Worm (Caenorhabditis elegans): ENCODE measurements around the gene Y43F8B.19.
A peak's percentile ranks its signal among the peaks of the same experiment; 100 is the strongest.

Gene Y43F8B.19

ce11 chrV:19512260-19512947, at the start of gene Y43F8B.19:
Y43F8B.19 (minus strand) TSS chrV:19512310.
- no peak for TF ChIP-seq ceh-40 (GFP tag; IDR thresholded peaks at IDR 0.05)
- no peak for TF ChIP-seq F10E7.11 (tag; optimal IDR thresholded peaks at IDR 0.05)
- no peak for TF ChIP-seq madf-10 (tag; optimal IDR thresholded peaks at IDR 0.05)
- TF ChIP-seq dox-1 (GFP tag; IDR thresholded peaks at IDR 0.05) = no peak
- no peak for TF ChIP-seq nhr-120 (GFP tag; IDR thresholded peaks at IDR 0.05)
- no peak for TF ChIP-seq ztf-26 (tag; optimal IDR thresholded peaks at IDR 0.05)
- no peak for TF ChIP-seq nhr-27 (tag; optimal IDR thresholded peaks at IDR 0.05)
- TF ChIP-seq atf-7 (tag; optimal IDR thresholded peaks at IDR 0.05) = no peak
- no peak for TF ChIP-seq ama-1 (optimal IDR thresholded peaks at IDR 0.05)
- no peak for TF ChIP-seq ama-1 (GFP tag; optimal IDR thresholded peaks at IDR 0.05)
- no peak for TF ChIP-seq Y95B8A.8 (GFP tag; IDR thresholded peaks at IDR 0.05)
- TF ChIP-seq mcd-1 (GFP tag; IDR thresholded peaks at IDR 0.05) = no peak
- TF ChIP-seq D2030.7 (GFP tag; IDR thresholded peaks at IDR 0.05) = no peak
- no peak for TF ChIP-seq attf-3 (GFP tag; conservative IDR thresholded peaks at IDR 0.05)
- no peak for TF ChIP-seq hrde-1 (tag; optimal IDR thresholded peaks at IDR 0.05; ENCODE audit: borderline replicate concordance)
- TF ChIP-seq rpc-1 (optimal IDR thresholded peaks at IDR 0.05) = no peak
- no peak for TF ChIP-seq rpc-1 (tag; optimal IDR thresholded peaks at IDR 0.05)

ce11 chrV:19555869-19556268, 43.8 kb upstream of the Y43F8B.19 start, which contains the start of gene oac-1:
oac-1 (minus strand) TSS chrV:19555969.
- TF ChIP-seq efl-1 (GFP tag; optimal IDR thresholded peaks at IDR 0.05) = no peak
- TF ChIP-seq zfh-2 (GFP tag; conservative IDR thresholded peaks at IDR 0.05) = no peak
- TF ChIP-seq bed-1 (GFP tag; IDR thresholded peaks at IDR 0.05) = no peak
- TF ChIP-seq ceh-79 (tag; optimal IDR thresholded peaks at IDR 0.05) = no peak
- TF ChIP-seq lsy-27 (tag; optimal IDR thresholded peaks at IDR 0.05; ENCODE audit: borderline replicate concordance, insufficient read depth) = no peak
- TF ChIP-seq dpff-1 (tag; optimal IDR thresholded peaks at IDR 0.05) = no peak

- TF ChIP-seq nhr-120 (GFP tag; IDR thresholded peaks at IDR 0.05) (0 out of 2 replicates have a peak, but pooled peaks have one; percentile 32), egrh-3 (GFP tag; IDR thresholded peaks at IDR 0.05) (peak; percentile 53; the same call in 1 of the 2 replicates), snpc-4 (GFP tag; optimal IDR thresholded peaks at IDR 0.05) (no peak), snpc-4 (tag; optimal IDR thresholded peaks at IDR 0.05) (peak in 1 of 4 experiments; percentile 29), ceh-91 (GFP tag; IDR thresholded peaks at IDR 0.05) (no peak), zfh-2 (GFP tag; conservative IDR thresholded peaks at IDR 0.05) (peak; percentile 84), let-526 (GFP tag; IDR thresholded peaks at IDR 0.05) (no peak)
Observed at ce11 chrV:19555350-19555749, 43.2 kb upstream of the Y43F8B.19 start.

ce11 chrV:19550294-19550693, 38.2 kb upstream of the Y43F8B.19 start:
- TF ChIP-seq ztf-3 (GFP tag; optimal IDR thresholded peaks at IDR 0.05) (no peak), ceh-58 (GFP tag; IDR thresholded peaks at IDR 0.05) (no peak), him-1 (tag; optimal IDR thresholded peaks at IDR 0.05) (no peak), let-607 (tag; optimal IDR thresholded peaks at IDR 0.05) (no peak), ceh-100 (GFP tag; IDR thresholded peaks at IDR 0.05) (no peak), ztf-6 (GFP tag; IDR thresholded peaks at IDR 0.05) (no peak), dpff-1 (tag; optimal IDR thresholded peaks at IDR 0.05) (no peak), ztf-18 (tag; optimal IDR thresholded peaks at IDR 0.05) (no peak)

All from whole organism, young adult.